Worm (Caenorhabditis elegans) whole organism, L4 larva: Measurements from ENCODE around the gene B0250.18.

Source experiments
- ama-1 ChIP-seq: fragments of 150-350 bp; optimal IDR thresholded peaks from 2 replicates; lab custom pipeline; 2014; ENCODE audit warnings: inconsistent platforms, mixed read lengths
- daf-12 ChIP-seq: fragments of 150-350 bp; optimal IDR thresholded peaks from 2 replicates; lab custom pipeline; 2014; ENCODE audit warnings: missing biosample characterization, missing genetic modification reagents, missing genetic modification characterization
- dpl-1 ChIP-seq: fragments of 150-350 bp; optimal IDR thresholded peaks from 2 replicates; lab custom pipeline; 2014; ENCODE audit warnings: missing biosample characterization, missing genetic modification reagents, missing genetic modification characterization
- egl-27 ChIP-seq: sonication (generic microtip); optimal IDR thresholded peaks from 3 replicates; lab custom pipeline; 2017; ENCODE audit warnings: missing biosample characterization, missing genetic modification reagents, missing genetic modification characterization
- snpc-4 ChIP-seq: fragments of 150-350 bp; optimal IDR thresholded peaks from 2 replicates; lab custom pipeline; 2014; ENCODE audit warnings: missing biosample characterization, missing genetic modification characterization

DNA sequence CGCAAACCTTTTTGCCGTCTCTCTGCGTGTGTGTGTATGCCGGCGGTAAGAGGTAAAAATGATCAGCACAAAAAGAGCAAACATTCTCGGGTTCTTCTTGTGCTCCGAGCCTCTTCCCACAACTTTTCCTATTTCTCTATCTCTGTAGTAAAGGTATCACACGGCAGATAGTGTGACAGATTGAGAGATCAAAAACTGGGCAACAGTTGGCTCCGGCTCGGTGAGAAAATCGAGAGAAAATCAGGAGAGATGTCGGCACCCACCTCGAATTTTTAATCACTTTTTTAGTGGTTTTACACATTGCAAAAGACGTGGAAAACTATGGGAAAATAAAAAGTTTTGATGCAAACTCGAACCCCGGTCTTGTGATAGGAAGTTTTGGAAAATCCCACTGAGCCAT lies 8.9 kb downstream of the B0250.18 start:
- TF ChIP-seq dpl-1 (no peak), egl-27 (tag; lab: Kevin White, UChicago) (no peak), daf-12 (tag; lab: Kevin White, UChicago) (no peak), snpc-4 (no peak), ama-1 (lab: Kevin White, UChicago) (no peak)
